Fruit fly (Drosophila melanogaster) whole organism, embryonic: ENCODE measurements around the gene Flad1.

Source experiments
- ATbp ChIP-seq: fragments of 200-800 bp; sonication (Bioruptor generic); optimal IDR thresholded peaks from 2 replicates; lab custom pipeline; 2017; ENCODE audit warnings: missing biosample characterization, mild to moderate bottlenecking, missing genetic modification characterization, missing genetic modification reagents
- CG10147 ChIP-seq: fragments of 200-800 bp; sonication (Bioruptor generic); optimal IDR thresholded peaks from 2 replicates; lab custom pipeline; 2019; ENCODE audit warnings: missing biosample characterization, mild to moderate bottlenecking, missing genetic modification characterization, moderate library complexity
- CG10565 ChIP-seq: fragments of 200-800 bp; sonication (Bioruptor generic); optimal IDR thresholded peaks from 3 replicates; lab custom pipeline; 2016; ENCODE audit warnings: missing biosample characterization, mild to moderate bottlenecking, missing genetic modification characterization
- CG11398 ChIP-seq: fragments of 200-800 bp; sonication (Bioruptor generic); optimal IDR thresholded peaks from 2 replicates; lab custom pipeline; 2016; ENCODE audit warnings: missing biosample characterization, missing genetic modification characterization
- CG11560 ChIP-seq: fragments of 200-800 bp; sonication (Bioruptor generic); IDR thresholded peaks from 3 replicates; pipeline ENCODE4 v1.3.6; 2022; ENCODE audit warnings: missing biosample characterization, missing genetic modification characterization
- CG14441 ChIP-seq: fragments of 200-800 bp; sonication (Bioruptor generic); IDR thresholded peaks from 2 replicates; pipeline ENCODE4 v1.3.6; 2022; ENCODE audit warnings: missing biosample characterization, missing genetic modification characterization
- CG15514 ChIP-seq: fragments of 200-800 bp; sonication (Bioruptor generic); optimal IDR thresholded peaks from 3 replicates; lab custom pipeline; 2017; ENCODE audit warnings: missing biosample characterization, missing genetic modification characterization, mild to moderate bottlenecking, moderate library complexity, missing genetic modification reagents
- CG16863 ChIP-seq: fragments of 200-800 bp; sonication (Bioruptor generic); optimal IDR thresholded peaks from 3 replicates; lab custom pipeline; 2016; ENCODE audit warnings: missing biosample characterization, missing genetic modification characterization
- CG17829 ChIP-seq: fragments of 200-800 bp; optimal IDR thresholded peaks from 2 replicates; lab custom pipeline; 2019; ENCODE audit warnings: missing biosample characterization, mild to moderate bottlenecking, missing genetic modification characterization, moderate library complexity
- CG3281 ChIP-seq: fragments of 200-800 bp; sonication (Bioruptor generic); optimal IDR thresholded peaks from 3 replicates; lab custom pipeline; 2017; ENCODE audit warnings: missing biosample characterization, mild to moderate bottlenecking, missing genetic modification characterization
- CG6254 ChIP-seq: fragments of 200-800 bp; sonication (Bioruptor generic); optimal IDR thresholded peaks from 3 replicates; lab custom pipeline; 2017; ENCODE audit warnings: mild to moderate bottlenecking, missing biosample characterization, missing genetic modification reagents, missing genetic modification characterization
- CG8388 ChIP-seq: fragments of 200-800 bp; sonication (Bioruptor generic); optimal IDR thresholded peaks from 2 replicates; lab custom pipeline; 2019; ENCODE audit warnings: missing biosample characterization, mild to moderate bottlenecking, missing genetic modification characterization, moderate library complexity
- CG9932 ChIP-seq: fragments of 200-800 bp; sonication (Bioruptor generic); IDR thresholded peaks from 2 replicates; pipeline ENCODE4 v1.3.6; 2022; ENCODE audit warnings: missing biosample characterization, missing genetic modification characterization
- CrebB ChIP-seq: fragments of 200-800 bp; sonication (Bioruptor generic); optimal IDR thresholded peaks from 3 replicates; lab custom pipeline; 2018; ENCODE audit warnings: missing biosample characterization, mild to moderate bottlenecking, missing genetic modification characterization
- Doc2 ChIP-seq: fragments of 200-800 bp; sonication (Bioruptor generic); IDR thresholded peaks from 2 replicates; pipeline ENCODE4 v1.3.6; 2022; ENCODE audit warnings: missing biosample characterization, missing genetic modification characterization
- Hmr ChIP-seq: fragments of 200-800 bp; sonication (Bioruptor generic); optimal IDR thresholded peaks from 3 replicates; lab custom pipeline; 2017; ENCODE audit warnings: mild to moderate bottlenecking, missing biosample characterization, missing genetic modification reagents, missing genetic modification characterization
- Nf-YC ChIP-seq: fragments of 200-800 bp; optimal IDR thresholded peaks from 3 replicates; lab custom pipeline; 2019; ENCODE audit warnings: missing biosample characterization, mild to moderate bottlenecking, missing genetic modification characterization, moderate library complexity
- PHDP ChIP-seq: fragments of 200-800 bp; sonication (Bioruptor generic); optimal IDR thresholded peaks from 3 replicates; lab custom pipeline; 2018; ENCODE audit warnings: missing biosample characterization, mild to moderate bottlenecking, missing genetic modification characterization, moderate library complexity
- Rfx ChIP-seq: fragments of 200-800 bp; sonication (Bioruptor generic); IDR thresholded peaks from 2 replicates; pipeline ENCODE4 v1.3.6; 2022; ENCODE audit warnings: missing biosample characterization, missing genetic modification characterization
- Six4 ChIP-seq: fragments of 200-800 bp; sonication (Bioruptor generic); optimal IDR thresholded peaks from 2 replicates; lab custom pipeline; 2016; ENCODE audit warnings: missing biosample characterization, missing genetic modification characterization
- Spps ChIP-seq: fragments of 200-800 bp; sonication (Bioruptor generic); optimal IDR thresholded peaks from 2 replicates; lab custom pipeline; 2018; ENCODE audit warnings: missing biosample characterization, mild to moderate bottlenecking, missing genetic modification characterization
- Taf1 ChIP-seq: fragments of 200-800 bp; sonication (Bioruptor generic); IDR thresholded peaks from 2 replicates; pipeline ENCODE4 v1.3.6; 2022; ENCODE audit warnings: missing biosample characterization, missing genetic modification characterization
- Usf ChIP-seq: fragments of 200-800 bp; sonication (Bioruptor generic); optimal IDR thresholded peaks from 2 replicates; lab custom pipeline; 2017; ENCODE audit warnings: missing genotype, missing biosample characterization, missing genetic modification characterization
- ac ChIP-seq: fragments of 200-800 bp; sonication (Bioruptor generic); optimal IDR thresholded peaks from 3 replicates; lab custom pipeline; 2017; ENCODE audit warnings: missing biosample characterization, mild to moderate bottlenecking, missing genetic modification characterization
- ash1 ChIP-seq: fragments of 200-800 bp; sonication (Bioruptor generic); optimal IDR thresholded peaks from 2 replicates; lab custom pipeline; 2018; ENCODE audit warnings: missing biosample characterization, mild to moderate bottlenecking, missing genetic modification characterization
- bsh ChIP-seq, 2 experiments: fragments of 200-800 bp; sonication (Bioruptor generic); optimal IDR thresholded peaks; 2 replicates each; lab custom pipeline; 2017 to 2018; ENCODE audit warnings: mild to moderate bottlenecking in 2 of 2, missing biosample characterization in 2 of 2, missing genetic modification characterization in 2 of 2, moderate library complexity in 1 of 2
- caup ChIP-seq: fragments of 200-800 bp; sonication (Bioruptor generic); optimal IDR thresholded peaks from 3 replicates; lab custom pipeline; 2017; ENCODE audit warnings: missing biosample characterization, mild to moderate bottlenecking, missing genetic modification characterization, moderate library complexity; ENCODE audit not compliant: severe bottlenecking
- dimm ChIP-seq: fragments of 200-800 bp; sonication (Bioruptor generic); IDR thresholded peaks from 2 replicates; pipeline ENCODE4 v1.3.6; 2022; ENCODE audit warnings: missing biosample characterization, missing genetic modification characterization
- en ChIP-seq: fragments of 200-800 bp; sonication (Bioruptor generic); optimal IDR thresholded peaks from 2 replicates; lab custom pipeline; 2016; ENCODE audit warnings: missing biosample characterization, missing genetic modification characterization
- ewg ChIP-seq: fragments of 200-800 bp; sonication (Bioruptor generic); optimal IDR thresholded peaks from 3 replicates; lab custom pipeline; 2017; ENCODE audit warnings: mild to moderate bottlenecking, missing biosample characterization, missing genetic modification reagents, missing genetic modification characterization
- exex ChIP-seq: fragments of 200-800 bp; sonication (Bioruptor generic); optimal IDR thresholded peaks from 4 replicates; lab custom pipeline; 2018; ENCODE audit warnings: missing biosample characterization, mild to moderate bottlenecking, missing genetic modification characterization, moderate library complexity
- fd3F ChIP-seq: fragments of 200-800 bp; sonication (Bioruptor generic); optimal IDR thresholded peaks from 2 replicates; lab custom pipeline; 2018; ENCODE audit warnings: missing biosample characterization, mild to moderate bottlenecking, missing genetic modification characterization, moderate library complexity
- ftz-f1 ChIP-seq: fragments of 200-800 bp; sonication (Bioruptor generic); optimal IDR thresholded peaks from 2 replicates; lab custom pipeline; 2016; ENCODE audit warnings: missing biosample characterization, missing genetic modification characterization
- mirr ChIP-seq: fragments of 200-800 bp; sonication (Bioruptor generic); optimal IDR thresholded peaks from 3 replicates; lab custom pipeline; 2018; ENCODE audit warnings: missing biosample characterization, mild to moderate bottlenecking, missing genetic modification characterization
- mld ChIP-seq: fragments of 200-800 bp; sonication (Bioruptor generic); IDR thresholded peaks from 3 replicates; pipeline ENCODE4 v1.3.6; 2022; ENCODE audit warnings: missing biosample characterization, missing genetic modification characterization; ENCODE audit not compliant: partially characterized antibody
- prd ChIP-seq, 3 experiments: fragments of >200 bp in 2 of 3; fragments of 200-800 bp in 1 of 3; sonication (Bioruptor generic) in 1 of 3; optimal IDR thresholded peaks in 2 of 3; IDR thresholded peaks in 1 of 3; 2 replicates in 2 of 3; 3 replicates in 1 of 3; pipeline versions ENCODE4 v1.3.6 to Lab custom; 2017 to 2022; ENCODE audit warnings: missing biosample characterization in 1 of 3, missing genetic modification characterization in 1 of 3
- ro ChIP-seq: fragments of 200-800 bp; sonication (Bioruptor generic); IDR thresholded peaks from 2 replicates; pipeline ENCODE4 v1.3.6; 2022; ENCODE audit warnings: missing biosample characterization, missing genetic modification characterization
- sima ChIP-seq: fragments of 200-800 bp; sonication (Bioruptor generic); optimal IDR thresholded peaks from 2 replicates; lab custom pipeline; 2016; ENCODE audit warnings: missing biosample characterization, missing genetic modification characterization
- so ChIP-seq: fragments of 200-800 bp; sonication (Bioruptor generic); IDR thresholded peaks from 3 replicates; pipeline ENCODE4 v1.3.6; 2022; ENCODE audit warnings: missing biosample characterization, missing genetic modification characterization
- tgo ChIP-seq: fragments of 200-800 bp; sonication (Bioruptor generic); IDR thresholded peaks from 3 replicates; pipeline ENCODE4 v1.3.6; 2022; ENCODE audit warnings: missing biosample characterization, missing genetic modification characterization
- tin ChIP-seq: fragments of 200-800 bp; sonication (Bioruptor generic); optimal IDR thresholded peaks from 3 replicates; lab custom pipeline; 2016; ENCODE audit warnings: missing biosample characterization, missing genetic modification characterization
- z ChIP-seq: fragments of 200-800 bp; sonication (Bioruptor generic); IDR thresholded peaks from 3 replicates; pipeline ENCODE4 v1.3.6; 2022; ENCODE audit warnings: missing biosample characterization, missing genetic modification characterization

Flad1 gene

dm6 chrX:12886543-12886942 is 16.8 kb downstream of the Flad1 start (continued):
- TF ChIP-seq prd (optimal IDR thresholded peaks at IDR 0.05; lab: Kevin White, UChicago) (no peak), prd (GFP tag; IDR thresholded peaks at IDR 0.05; lab: Robert Waterston, UW) (no peak), tgo (no peak), CG6254 (GFP tag; lab: Kevin White, UChicago) (no peak), Spps (tag; lab: Kevin White, UChicago) (no peak), ATbp (GFP tag; lab: Kevin White, UChicago) (no peak), CG11398 (GFP tag; lab: Kevin White, UChicago) (no peak), caup (GFP tag; lab: Kevin White, UChicago) (peak; percentile 40), CG16863 (GFP tag; lab: Kevin White, UChicago) (no peak), dimm (no peak), CG17829 (tag; lab: Kevin White, UChicago) (no peak), ac (GFP tag; lab: Kevin White, UChicago) (no peak), Doc2 (no peak), so (GFP tag; lab: Robert Waterston, UW) (no peak), mirr (peak; percentile 50), z (no peak), CG11560 (tag; lab: Robert Waterston, UW) (no peak), exex (tag; lab: Kevin White, UChicago) (peak; percentile 74), ftz-f1 (no peak), CG15514 (GFP tag; lab: Kevin White, UChicago) (peak; percentile 44), bsh (GFP tag; optimal IDR thresholded peaks at IDR 0.05; lab: Kevin White, UChicago) (no peak), Hmr (GFP tag; lab: Kevin White, UChicago) (peak; percentile 24), CG8388 (GFP tag; lab: Kevin White, UChicago) (no peak), ewg (no peak), Usf (no peak), ro (GFP tag; lab: Robert Waterston, UW) (no peak), CG14441 (GFP tag; lab: Robert Waterston, UW) (no peak), CG10147 (GFP tag; lab: Kevin White, UChicago) (no peak), ash1 (GFP tag; lab: Kevin White, UChicago) (no peak), Nf-YC (tag; lab: Kevin White, UChicago) (no peak), PHDP (tag; lab: Kevin White, UChicago) (no peak), mld (GFP tag; lab: Robert Waterston, UW) (no peak), Six4 (no peak), CG3281 (GFP tag; lab: Kevin White, UChicago) (peak; percentile 33), CG9932 (GFP tag; lab: Robert Waterston, UW) (no peak), fd3F (GFP tag; lab: Kevin White, UChicago) (no peak), CrebB (tag; lab: Kevin White, UChicago) (no peak), sima (GFP tag; lab: Kevin White, UChicago) (no peak), tin (GFP tag; lab: Kevin White, UChicago) (no peak), CG10565 (no peak), Taf1 (GFP tag; lab: Robert Waterston, UW) (no peak), en (GFP tag; lab: Kevin White, UChicago) (no peak), Rfx (peak; percentile 56; the same call in 1 of the 2 replicates)
- TF ChIP-seq, all 482 proteins: peak for 16
